Fruit fly (Drosophila melanogaster): ENCODE measurements around the gene CG32277.
A peak's percentile ranks its signal among the peaks of the same experiment; 100 is the strongest.

The CG32277 gene

dm6 chr3L:3240597-3241367 is 35.5 kb upstream of the CG32277 start (continued):
- TF ChIP-seq Ets97D (GFP tag; optimal IDR thresholded peaks at IDR 0.05): no peak
- TF ChIP-seq Ptx1 (GFP tag; IDR thresholded peaks at IDR 0.05): 0 out of 2 replicates have a peak, but pooled peaks have one; percentile 11
- no peak for TF ChIP-seq CG12299 (tag; optimal IDR thresholded peaks at IDR 0.05)
- peak; percentile 11 for TF ChIP-seq CG17829 (tag; optimal IDR thresholded peaks at IDR 0.05)
- no peak for TF ChIP-seq Jarid2 (GFP tag; optimal IDR thresholded peaks at IDR 0.05)
- TF ChIP-seq gsb (GFP tag; IDR thresholded peaks at IDR 0.05): no peak
- no peak for TF ChIP-seq CG32772 (GFP tag; IDR thresholded peaks at IDR 0.05)
- no peak for TF ChIP-seq Hand (GFP tag; optimal IDR thresholded peaks at IDR 0.05)
- TF ChIP-seq Mes4 (GFP tag; optimal IDR thresholded peaks at IDR 0.05): no peak
- peak; percentile 53 for TF ChIP-seq CG2712 (tag; optimal IDR thresholded peaks at IDR 0.05)
- TF ChIP-seq nom (GFP tag; optimal IDR thresholded peaks at IDR 0.05): peak; percentile 99
- TF ChIP-seq CG17359 (tag; optimal IDR thresholded peaks at IDR 0.05): peak; percentile 53
- 0 out of 4 replicates have a peak, but pooled peaks have one; percentile 28 for TF ChIP-seq chinmo (GFP tag; IDR thresholded peaks at IDR 0.05; ENCODE audit: partially characterized antibody)
- no peak for TF ChIP-seq Optix (GFP tag; IDR thresholded peaks at IDR 0.05)
- peak; percentile 29 for TF ChIP-seq az2 (GFP tag; optimal IDR thresholded peaks at IDR 0.05)
- TF ChIP-seq CG32532 (GFP tag; IDR thresholded peaks at IDR 0.05): no peak
- TF ChIP-seq CG8924 (tag; optimal IDR thresholded peaks at IDR 0.05): peak; percentile 25
- TF ChIP-seq vnd (GFP tag; IDR thresholded peaks at IDR 0.05; ENCODE audit: partially characterized antibody): no peak
- no peak for TF ChIP-seq Fer2 (tag; optimal IDR thresholded peaks at IDR 0.05)
- TF ChIP-seq Sin3A (optimal IDR thresholded peaks at IDR 0.05): no peak
- TF ChIP-seq unpg (GFP tag; optimal IDR thresholded peaks at IDR 0.05): peak; percentile 18
- no peak for TF ChIP-seq Lhr (GFP tag; optimal IDR thresholded peaks at IDR 0.05)
- TF ChIP-seq grau (tag; optimal IDR thresholded peaks at IDR 0.05): peak; percentile 42
- no peak for TF ChIP-seq CG12104 (GFP tag; optimal IDR thresholded peaks at IDR 0.05)
- no peak for TF ChIP-seq Chrac-16 (GFP tag; optimal IDR thresholded peaks at IDR 0.05)
- TF ChIP-seq dpn (GFP tag; optimal IDR thresholded peaks at IDR 0.05): peak in 1 of 2 experiments; percentile 31
- TF ChIP-seq sim (GFP tag; IDR thresholded peaks at IDR 0.05): no peak
- no peak for TF ChIP-seq esg (GFP tag; conservative IDR thresholded peaks at IDR 0.05)
- TF ChIP-seq Hr51 (GFP tag; optimal IDR thresholded peaks at IDR 0.05): peak in 1 of 2 experiments; percentile 65
- TF ChIP-seq dimm (GFP tag; IDR thresholded peaks at IDR 0.05): peak; percentile 6; the same call in 1 of the 2 replicates
- no peak for TF ChIP-seq BtbVII (GFP tag; optimal IDR thresholded peaks at IDR 0.05)
- TF ChIP-seq PHDP (tag; optimal IDR thresholded peaks at IDR 0.05): peak; percentile 27
- peak; percentile 8 for TF ChIP-seq twi (tag; optimal IDR thresholded peaks at IDR 0.05)
- no peak for TF ChIP-seq org-1 (GFP tag; optimal IDR thresholded peaks at IDR 0.05)
- no peak for TF ChIP-seq sens-2 (GFP tag; IDR thresholded peaks at IDR 0.05)
- TF ChIP-seq eyg (GFP tag; optimal IDR thresholded peaks at IDR 0.05): no peak
- no peak for TF ChIP-seq hkb (optimal IDR thresholded peaks at IDR 0.05)
- TF ChIP-seq hkb (GFP tag; IDR thresholded peaks at IDR 0.05): 0 out of 2 replicates have a peak, but pooled peaks have one; percentile 19
- TF ChIP-seq CoRest (tag; optimal IDR thresholded peaks at IDR 0.05): peak; percentile 50
- no peak for TF ChIP-seq sisA (GFP tag; IDR thresholded peaks at IDR 0.05)
- no peak for TF ChIP-seq crc (GFP tag; optimal IDR thresholded peaks at IDR 0.05)
- no peak for TF ChIP-seq CG1529 (GFP tag; optimal IDR thresholded peaks at IDR 0.05)
- no peak for TF ChIP-seq CG4282 (GFP tag; optimal IDR thresholded peaks at IDR 0.05)
- TF ChIP-seq inv (GFP tag; IDR thresholded peaks at IDR 0.05; ENCODE audit: partially characterized antibody): no peak
- peak; percentile 44 for TF ChIP-seq tap (tag; optimal IDR thresholded peaks at IDR 0.05)
- no peak for TF ChIP-seq CG9876 (GFP tag; optimal IDR thresholded peaks at IDR 0.05)
- TF ChIP-seq crol (GFP tag; IDR thresholded peaks at IDR 0.05): peak; percentile 70
- peak; percentile 49 for TF ChIP-seq CG17385 (GFP tag; optimal IDR thresholded peaks at IDR 0.05)
- TF ChIP-seq gem (tag; optimal IDR thresholded peaks at IDR 0.05): peak; percentile 63

All from whole organism, embryonic.